Worm (Caenorhabditis elegans) whole organism, L1 larva: ENCODE results near the gene srd-28.

ENCODE experiments used
- F16B12.6 ChIP-seq: fragments of 150-350 bp; optimal IDR thresholded peaks from 2 replicates; lab custom pipeline; 2014; ENCODE audit warnings: missing biosample characterization, missing genetic modification characterization
- aha-1 ChIP-seq: fragments of 150-350 bp; optimal IDR thresholded peaks from 2 replicates; lab custom pipeline; 2014; ENCODE audit warnings: missing biosample characterization, missing genetic modification characterization
- aly-2 ChIP-seq: fragments of 150-350 bp; optimal IDR thresholded peaks from 2 replicates; lab custom pipeline; 2014; ENCODE audit warnings: missing biosample characterization, missing genetic modification characterization
- ama-1 ChIP-seq: fragments of 150-350 bp; optimal IDR thresholded peaks from 2 replicates; lab custom pipeline; 2014
- ceh-8 ChIP-seq: fragments of 200-800 bp; sonication (Bioruptor generic); optimal IDR thresholded peaks from 2 replicates; lab custom pipeline; 2018; ENCODE audit warnings: mild to moderate bottlenecking, missing genetic modification characterization, moderate library complexity, missing compliant biosample characterization
- ceh-82 ChIP-seq, 3 experiments: fragments of 150-350 bp in 1 of 3; sonication (generic microtip) in 2 of 3; optimal IDR thresholded peaks; 2 replicates each; lab custom pipeline; 2014 to 2017; ENCODE audit warnings: missing biosample characterization in 3 of 3, missing genetic modification characterization in 3 of 3
- ceh-88 ChIP-seq: fragments of 200-800 bp; sonication (Bioruptor generic); IDR thresholded peaks from 2 replicates; pipeline ENCODE4 v1.3.6; 2022; ENCODE audit warnings: missing genetic modification characterization, missing compliant biosample characterization
- ces-1 ChIP-seq: fragments of 150-350 bp; optimal IDR thresholded peaks from 2 replicates; lab custom pipeline; 2014; ENCODE audit warnings: missing biosample characterization, missing genetic modification reagents, missing genetic modification characterization
- dpl-1 ChIP-seq, 3 experiments: fragments of 150-350 bp in 2 of 3; sonication (generic microtip) in 1 of 3; optimal IDR thresholded peaks; 2 replicates each; lab custom pipeline; 2014 to 2017; ENCODE audit warnings: missing biosample characterization in 3 of 3, missing genetic modification characterization in 3 of 3, missing genetic modification reagents in 3 of 3
- efl-1 ChIP-seq, 4 experiments: fragments of 150-350 bp; optimal IDR thresholded peaks in 3 of 4; peaks in 1 of 4; 1 replicate in 1 of 4; 2 replicates in 3 of 4; lab custom pipeline; 2014; ENCODE audit warnings: missing biosample characterization in 2 of 4, missing genetic modification characterization in 2 of 4, missing genetic modification reagents in 2 of 4
- egl-27 ChIP-seq, 2 experiments: fragments of 150-350 bp in 1 of 2; sonication (generic microtip); optimal IDR thresholded peaks; 3 replicates each; lab custom pipeline; 2017 to 2018; ENCODE audit warnings: missing biosample characterization in 2 of 2, missing genetic modification characterization in 2 of 2, missing genetic modification reagents in 2 of 2
- elt-2 ChIP-seq: sonication (generic microtip); optimal IDR thresholded peaks from 2 replicates; lab custom pipeline; 2016; ENCODE audit warnings: missing genetic modification characterization, mild to moderate bottlenecking, inconsistent platforms, missing compliant biosample characterization, missing genetic modification reagents
- fos-1 ChIP-seq: fragments of 150-350 bp; optimal IDR thresholded peaks from 2 replicates; lab custom pipeline; 2014; ENCODE audit warnings: missing biosample characterization, missing genetic modification characterization
- isw-1 ChIP-seq: fragments of 200-800 bp; sonication (Bioruptor generic); IDR thresholded peaks from 2 replicates; pipeline ENCODE4 v1.3.6; 2022; ENCODE audit warnings: missing genetic modification characterization, missing compliant biosample characterization
- lin-14 ChIP-seq: fragments of 200-800 bp; sonication (Bioruptor generic); optimal IDR thresholded peaks from 2 replicates; lab custom pipeline; 2018; ENCODE audit warnings: mild to moderate bottlenecking, missing genetic modification characterization, moderate library complexity, missing compliant biosample characterization
- lin-39 ChIP-seq: fragments of 150-350 bp; optimal IDR thresholded peaks from 2 replicates; lab custom pipeline; 2014; ENCODE audit warnings: missing biosample characterization, missing genetic modification reagents, missing genetic modification characterization
- lsy-2 ChIP-seq, 2 experiments: fragments of 150-350 bp; optimal IDR thresholded peaks; 2 replicates each; lab custom pipeline; 2014; ENCODE audit warnings: missing biosample characterization in 2 of 2, missing genetic modification characterization in 2 of 2
- mab-9 ChIP-seq: fragments of 200-800 bp; sonication (Bioruptor generic); IDR thresholded peaks from 2 replicates; pipeline ENCODE4 v1.3.6; 2022; ENCODE audit warnings: missing genetic modification reagents, missing genetic modification characterization, missing compliant biosample characterization
- mep-1 ChIP-seq: fragments of 150-350 bp; optimal IDR thresholded peaks from 2 replicates; lab custom pipeline; 2014; ENCODE audit warnings: missing biosample characterization, missing genetic modification characterization
- nhr-11 ChIP-seq: fragments of 150-350 bp; optimal IDR thresholded peaks from 2 replicates; lab custom pipeline; 2014; ENCODE audit warnings: missing biosample characterization, missing genetic modification characterization
- nhr-19 ChIP-seq: fragments of 200-800 bp; sonication (Bioruptor generic); conservative IDR thresholded peaks from 2 replicates; pipeline ENCODE4 v1.3.6; 2022; ENCODE audit warnings: missing genetic modification characterization, missing compliant biosample characterization
- nhr-20 ChIP-seq: sonication (generic microtip); optimal IDR thresholded peaks from 2 replicates; lab custom pipeline; 2016; ENCODE audit warnings: mild to moderate bottlenecking, missing genetic modification characterization, missing compliant biosample characterization
- nhr-237 ChIP-seq: fragments of 150-350 bp; optimal IDR thresholded peaks from 2 replicates; lab custom pipeline; 2014; ENCODE audit warnings: missing biosample characterization, missing genetic modification characterization
- nhr-71 ChIP-seq: sonication (generic microtip); optimal IDR thresholded peaks from 2 replicates; lab custom pipeline; 2016; ENCODE audit warnings: mild to moderate bottlenecking, missing genetic modification characterization, moderate library complexity, missing compliant biosample characterization
- nhr-84 ChIP-seq: sonication (generic microtip); optimal IDR thresholded peaks from 2 replicates; lab custom pipeline; 2017; ENCODE audit warnings: missing biosample characterization, missing genetic modification characterization
- rnt-1 ChIP-seq: sonication (generic microtip); optimal IDR thresholded peaks from 2 replicates; lab custom pipeline; 2016; ENCODE audit warnings: mild to moderate bottlenecking, missing genetic modification characterization, moderate library complexity, missing compliant biosample characterization
- snpc-4 ChIP-seq: fragments of 150-350 bp; optimal IDR thresholded peaks from 2 replicates; lab custom pipeline; 2014; ENCODE audit warnings: missing biosample characterization, missing genetic modification characterization
- sptf-1 ChIP-seq: fragments of 150-350 bp; optimal IDR thresholded peaks from 2 replicates; lab custom pipeline; 2014; ENCODE audit warnings: missing biosample characterization, missing genetic modification characterization
- sup-37 ChIP-seq: fragments of 200-800 bp; sonication (Bioruptor generic); optimal IDR thresholded peaks from 2 replicates; lab custom pipeline; 2018; ENCODE audit warnings: mild to moderate bottlenecking, missing genetic modification characterization, missing compliant biosample characterization
- tbx-2 ChIP-seq: sonication (generic microtip); optimal IDR thresholded peaks from 2 replicates; lab custom pipeline; 2016; ENCODE audit warnings: missing genetic modification characterization, missing compliant biosample characterization
- unc-130 ChIP-seq: fragments of 150-350 bp; optimal IDR thresholded peaks from 2 replicates; lab custom pipeline; 2017; ENCODE audit warnings: missing biosample characterization, missing genetic modification characterization, inconsistent platforms
- unc-30 ChIP-seq: sonication (generic microtip); optimal IDR thresholded peaks from 2 replicates; lab custom pipeline; 2017; ENCODE audit warnings: missing biosample characterization, missing genetic modification characterization
- unc-86 ChIP-seq: sonication (generic microtip); optimal IDR thresholded peaks from 2 replicates; lab custom pipeline; 2016; ENCODE audit warnings: missing genetic modification characterization, missing compliant biosample characterization
- unc-98 ChIP-seq: fragments of 200-800 bp; sonication (Bioruptor generic); IDR thresholded peaks from 2 replicates; pipeline ENCODE4 v1.3.6; 2022; ENCODE audit warnings: missing genetic modification characterization, missing compliant biosample characterization
- xbp-1 ChIP-seq: sonication (generic microtip); optimal IDR thresholded peaks from 2 replicates; lab custom pipeline; 2016; ENCODE audit warnings: missing genetic modification characterization, missing compliant biosample characterization
- ztf-11 ChIP-seq, 2 experiments: sonication (generic microtip); optimal IDR thresholded peaks; 2 replicates each; lab custom pipeline; 2016 to 2017; ENCODE audit warnings: missing genetic modification characterization in 2 of 2, missing biosample characterization in 1 of 2, missing compliant biosample characterization in 1 of 2

srd-28 gene

DNA sequence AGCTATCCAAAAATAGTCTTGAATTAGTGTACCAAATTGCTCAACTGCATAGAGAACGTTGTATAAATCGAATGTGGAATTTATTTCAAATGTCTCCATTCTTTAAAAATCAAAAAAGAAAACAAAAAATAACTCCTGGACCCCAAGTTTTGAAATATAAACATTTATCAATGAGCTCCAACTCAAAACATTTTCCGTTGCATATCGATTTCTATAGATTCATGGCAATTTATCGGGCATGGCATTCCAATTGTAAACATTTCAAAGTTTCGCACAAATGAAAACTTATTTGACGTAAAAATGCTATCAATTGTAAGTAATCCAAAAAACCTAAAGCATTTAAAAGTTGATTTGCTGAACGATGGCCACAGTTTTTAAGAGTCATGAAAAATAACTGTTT lies 11.9 kb upstream of the srd-28 start, which contains the start of gene srw-12:
Gene srw-12 (minus strand): TSS at position 101 of the 400 bp plus-strand sequence.
- no peak for TF ChIP-seq nhr-237 (tag; lab: Kevin White, UChicago)
- TF ChIP-seq ces-1: no peak
- TF ChIP-seq fos-1 (tag; lab: Kevin White, UChicago): no peak
- no peak for TF ChIP-seq unc-86 (tag; lab: Kevin White, UChicago)
- no peak for TF ChIP-seq sptf-1 (tag; lab: Kevin White, UChicago)
- TF ChIP-seq isw-1 (GFP tag; lab: Robert Waterston, UW): no peak

DNA sequence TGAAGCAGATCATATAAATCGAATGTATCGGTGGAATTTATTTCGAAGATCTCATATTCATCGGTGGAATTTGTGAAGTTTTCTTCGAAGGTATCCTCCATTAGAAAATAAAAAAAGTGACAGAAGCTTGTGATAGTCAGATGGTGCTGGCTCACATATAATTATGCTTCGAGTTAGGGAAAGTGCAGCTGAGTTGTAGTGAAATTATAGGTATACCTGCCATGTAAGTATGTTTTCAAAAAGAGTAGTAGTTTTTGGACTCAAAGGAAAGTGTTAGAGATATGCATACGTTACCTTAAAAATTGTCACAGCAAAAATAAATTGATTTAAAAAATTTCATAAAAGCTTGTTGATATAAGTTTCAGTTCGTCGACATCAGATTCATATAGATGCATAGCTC lies 10.2 kb upstream of the srd-28 start, which contains the start of gene srw-11:
Gene srw-11 (minus strand): TSS at position 101 of the 400 bp plus-strand sequence.
- TF ChIP-seq unc-98 (no peak), lin-39 (no peak), snpc-4 (tag; lab: Kevin White, UChicago) (no peak), dpl-1 (GFP tag; optimal IDR thresholded peaks at IDR 0.05; lab: Kevin White, UChicago) (no peak), isw-1 (GFP tag; lab: Robert Waterston, UW) (no peak), ama-1 (no peak), elt-2 (no peak), sup-37 (GFP tag; lab: Kevin White, UChicago) (no peak), nhr-71 (tag; lab: Kevin White, UChicago) (no peak), unc-130 (tag; lab: Kevin White, UChicago) (no peak), egl-27 (tag; optimal IDR thresholded peaks at IDR 0.05; lab: Kevin White, UChicago) (no peak), tbx-2 (tag; lab: Kevin White, UChicago) (no peak), lin-14 (GFP tag; lab: Kevin White, UChicago) (no peak), mab-9 (GFP tag; lab: Robert Waterston, UW) (no peak), nhr-20 (tag; lab: Kevin White, UChicago) (no peak), rnt-1 (tag; lab: Kevin White, UChicago) (no peak)

DNA sequence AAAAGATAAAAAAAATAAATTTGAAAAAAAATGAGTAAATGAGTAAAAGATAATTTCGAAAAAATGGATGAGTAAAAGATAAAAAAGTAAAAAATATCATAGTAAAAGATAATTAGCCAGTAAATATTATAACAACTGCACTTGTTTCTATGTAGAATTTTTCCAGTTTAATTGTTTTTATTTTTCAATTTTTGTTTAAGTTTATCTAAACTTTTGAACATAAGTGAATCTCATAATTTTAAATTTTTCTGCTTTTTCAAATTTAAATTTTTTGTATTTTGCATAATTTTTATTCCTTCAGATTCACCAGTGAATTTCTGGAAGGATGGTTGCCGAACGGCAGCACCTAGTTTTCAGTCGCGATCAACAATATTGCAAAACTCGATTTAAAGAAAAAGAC lies 9.1 kb upstream of the srd-28 start, which contains the start of gene chil-12:
Gene chil-12 (plus strand): TSS at position 301 of the 400 bp plus-strand sequence.
- no peak for TF ChIP-seq ceh-88 (GFP tag; lab: Robert Waterston, UW)
- no peak for TF ChIP-seq lsy-2 (tag; optimal IDR thresholded peaks at IDR 0.05; lab: Kevin White, UChicago)
- TF ChIP-seq xbp-1 (tag; lab: Kevin White, UChicago): no peak
- TF ChIP-seq nhr-19 (GFP tag; lab: Robert Waterston, UW): no peak
- no peak for TF ChIP-seq mep-1 (tag; lab: Kevin White, UChicago)
- no peak for TF ChIP-seq nhr-11 (tag; lab: Kevin White, UChicago)
- TF ChIP-seq ztf-11 (tag; optimal IDR thresholded peaks at IDR 0.05; lab: Kevin White, UChicago): no peak

DNA sequence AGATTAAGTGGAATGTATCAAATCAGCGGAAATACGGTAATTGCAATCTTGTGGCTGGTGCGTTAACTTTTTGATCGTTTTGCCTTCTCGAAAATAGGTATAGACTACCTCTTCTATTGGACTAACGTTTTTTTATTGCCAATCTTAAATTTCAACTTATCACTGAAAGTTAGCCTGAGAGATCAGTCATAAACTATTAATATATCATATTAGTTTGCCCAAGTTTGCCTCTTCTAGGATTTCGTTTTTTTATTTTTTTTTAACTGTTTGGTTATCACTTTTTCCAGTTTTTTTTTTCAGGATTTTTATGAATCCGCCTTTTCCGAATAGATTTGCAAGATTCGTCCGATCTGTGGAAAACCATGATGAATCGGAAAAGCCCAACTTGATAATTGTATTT lies 5.9 kb upstream of the srd-28 start, which contains the start of gene kin-30:
Gene kin-30 (plus strand): TSS at position 301 of the 400 bp plus-strand sequence.
- no peak for TF ChIP-seq aha-1 (tag; lab: Kevin White, UChicago)
- TF ChIP-seq unc-30: no peak
- no peak for TF ChIP-seq sptf-1 (tag; lab: Kevin White, UChicago)
- TF ChIP-seq lin-39: no peak
- no peak for TF ChIP-seq ceh-82 (tag; optimal IDR thresholded peaks at IDR 0.05; lab: Kevin White, UChicago)
- no peak for TF ChIP-seq F16B12.6 (tag; lab: Kevin White, UChicago)
- TF ChIP-seq ceh-8: no peak
- no peak for TF ChIP-seq efl-1 (optimal IDR thresholded peaks at IDR 0.05; lab: Kevin White, UChicago)
- TF ChIP-seq efl-1 (GFP tag; optimal IDR thresholded peaks at IDR 0.05 in 1 of 2; lab: Kevin White, UChicago): no peak
- no peak for TF ChIP-seq nhr-84 (tag; lab: Kevin White, UChicago)
- no peak for TF ChIP-seq aly-2 (tag; lab: Kevin White, UChicago)
